Fruit fly (Drosophila melanogaster) whole organism, embryonic: ENCODE measurements around the gene mxt.
A peak's percentile ranks its signal among the peaks of the same experiment; 100 is the strongest.

Experiments used
- Bgb ChIP-seq: fragments of 200-800 bp; sonication (Bioruptor generic); IDR thresholded peaks from 2 replicates; pipeline ENCODE4 v1.3.6; 2022; ENCODE audit warnings: missing biosample characterization, missing genetic modification characterization; ENCODE audit not compliant: partially characterized antibody
- CG12391 ChIP-seq: fragments of 200-800 bp; sonication (Bioruptor generic); optimal IDR thresholded peaks from 3 replicates; lab custom pipeline; 2018; ENCODE audit warnings: missing biosample characterization, mild to moderate bottlenecking, missing genetic modification characterization, moderate library complexity
- CG12659 ChIP-seq: fragments of 200-800 bp; sonication (Bioruptor generic); optimal IDR thresholded peaks from 3 replicates; lab custom pipeline; 2017; ENCODE audit warnings: mild to moderate bottlenecking, missing biosample characterization, missing genetic modification reagents, missing genetic modification characterization
- CG14710 ChIP-seq: fragments of 200-800 bp; sonication (Bioruptor generic); optimal IDR thresholded peaks from 3 replicates; lab custom pipeline; 2019; ENCODE audit warnings: missing biosample characterization, mild to moderate bottlenecking, missing genetic modification characterization, moderate library complexity
- CG15696 ChIP-seq: fragments of 200-800 bp; sonication (Bioruptor generic); optimal IDR thresholded peaks from 2 replicates; lab custom pipeline; 2019; ENCODE audit warnings: missing biosample characterization, mild to moderate bottlenecking, missing genetic modification characterization, moderate library complexity
- CG16813 ChIP-seq: fragments of 200-800 bp; sonication (Bioruptor generic); IDR thresholded peaks from 3 replicates; pipeline ENCODE4 v1.3.6; 2022; ENCODE audit warnings: missing biosample characterization, missing genetic modification characterization; ENCODE audit not compliant: partially characterized antibody
- CG18262 ChIP-seq: fragments of 200-800 bp; optimal IDR thresholded peaks from 3 replicates; lab custom pipeline; 2019; ENCODE audit warnings: missing biosample characterization, mild to moderate bottlenecking, missing genetic modification characterization, moderate library complexity
- CG2712 ChIP-seq: fragments of 200-800 bp; optimal IDR thresholded peaks from 3 replicates; lab custom pipeline; 2019; ENCODE audit warnings: missing biosample characterization, mild to moderate bottlenecking, missing genetic modification characterization, moderate library complexity
- CG30403 ChIP-seq: fragments of 200-800 bp; sonication (Bioruptor generic); optimal IDR thresholded peaks from 3 replicates; lab custom pipeline; 2016; ENCODE audit warnings: missing biosample characterization, missing genetic modification characterization
- CG3065 ChIP-seq: fragments of 200-800 bp; sonication (Bioruptor generic); optimal IDR thresholded peaks from 2 replicates; lab custom pipeline; 2016; ENCODE audit warnings: missing biosample characterization, missing genetic modification characterization
- CG34224 ChIP-seq: fragments of 200-800 bp; sonication (Bioruptor generic); IDR thresholded peaks from 3 replicates; pipeline ENCODE4 v1.3.6; 2022; ENCODE audit warnings: missing biosample characterization, missing genetic modification characterization; ENCODE audit not compliant: partially characterized antibody
- CG3838 ChIP-seq: fragments of 200-800 bp; sonication (Bioruptor generic); optimal IDR thresholded peaks from 3 replicates; lab custom pipeline; 2016; ENCODE audit warnings: missing biosample characterization, missing genetic modification characterization
- CG42726 ChIP-seq: fragments of 200-800 bp; sonication (Bioruptor generic); IDR thresholded peaks from 2 replicates; pipeline ENCODE4 v1.3.6; 2022; ENCODE audit warnings: missing biosample characterization, missing genetic modification characterization; ENCODE audit not compliant: partially characterized antibody
- CG4424 ChIP-seq: fragments of 200-800 bp; sonication (Bioruptor generic); optimal IDR thresholded peaks from 3 replicates; lab custom pipeline; 2016; ENCODE audit warnings: missing biosample characterization, missing genetic modification characterization
- CG6791 ChIP-seq: fragments of 200-800 bp; sonication (Bioruptor generic); IDR thresholded peaks from 3 replicates; pipeline ENCODE4 v1.3.6; 2022; ENCODE audit warnings: missing biosample characterization, missing genetic modification characterization; ENCODE audit not compliant: partially characterized antibody
- CG8290 ChIP-seq, 3 experiments: fragments of 200-800 bp; sonication (Bioruptor generic); optimal IDR thresholded peaks; 2 replicates each; lab custom pipeline; 2016 to 2019; ENCODE audit warnings: missing biosample characterization in 3 of 3, missing genetic modification characterization in 3 of 3, mild to moderate bottlenecking in 2 of 3, moderate library complexity in 1 of 3
- CG8924 ChIP-seq: fragments of 200-800 bp; optimal IDR thresholded peaks from 3 replicates; lab custom pipeline; 2019; ENCODE audit warnings: missing biosample characterization, mild to moderate bottlenecking, missing genetic modification characterization, moderate library complexity
- Dll ChIP-seq: fragments of 200-800 bp; sonication (Bioruptor generic); IDR thresholded peaks from 4 replicates; pipeline ENCODE4 v1.3.6; 2022; ENCODE audit warnings: missing biosample characterization, missing genetic modification characterization; ENCODE audit not compliant: partially characterized antibody
- Doc3 ChIP-seq: fragments of 200-800 bp; sonication (Bioruptor generic); IDR thresholded peaks from 3 replicates; pipeline ENCODE4 v1.3.6; 2022; ENCODE audit warnings: missing biosample characterization, missing genetic modification characterization; ENCODE audit not compliant: partially characterized antibody
- Elba2 ChIP-seq: fragments of 200-800 bp; sonication (Bioruptor generic); optimal IDR thresholded peaks from 3 replicates; lab custom pipeline; 2016; ENCODE audit warnings: missing biosample characterization, missing genetic modification characterization
- Ets65A ChIP-seq: fragments of 200-800 bp; sonication (Bioruptor generic); peaks from one replicate; lab custom pipeline; 2016; ENCODE audit warnings: missing biosample characterization, missing genetic modification characterization
- Ets97D ChIP-seq: fragments of 200-800 bp; sonication (Bioruptor generic); optimal IDR thresholded peaks from 3 replicates; lab custom pipeline; 2016; ENCODE audit warnings: missing biosample characterization, missing genetic modification characterization
- Jarid2 ChIP-seq: fragments of 200-800 bp; sonication (Bioruptor generic); optimal IDR thresholded peaks from 3 replicates; lab custom pipeline; 2017; ENCODE audit warnings: mild to moderate bottlenecking, missing biosample characterization, missing genetic modification reagents, missing genetic modification characterization
- Lpt ChIP-seq: fragments of >200 bp; optimal IDR thresholded peaks from 2 replicates; lab custom pipeline; 2018; ENCODE audit warnings: missing biosample characterization, missing genetic modification characterization
- Myb ChIP-seq: fragments of 200-800 bp; sonication (Bioruptor generic); optimal IDR thresholded peaks from 2 replicates; lab custom pipeline; 2016; ENCODE audit warnings: missing biosample characterization, missing genetic modification characterization
- Nf-YC ChIP-seq: fragments of 200-800 bp; optimal IDR thresholded peaks from 3 replicates; lab custom pipeline; 2019; ENCODE audit warnings: missing biosample characterization, mild to moderate bottlenecking, missing genetic modification characterization, moderate library complexity
- Poxn ChIP-seq: fragments of 200-800 bp; sonication (Bioruptor generic); IDR thresholded peaks from 2 replicates; pipeline ENCODE4 v1.3.6; 2022; ENCODE audit warnings: missing biosample characterization, missing genetic modification characterization
- Scr ChIP-seq: fragments of 200-800 bp; sonication (Bioruptor generic); IDR thresholded peaks from 2 replicates; pipeline ENCODE4 v1.3.6; 2022; ENCODE audit warnings: missing biosample characterization, missing genetic modification characterization; ENCODE audit not compliant: partially characterized antibody
- Spps ChIP-seq: fragments of 200-800 bp; sonication (Bioruptor generic); optimal IDR thresholded peaks from 2 replicates; lab custom pipeline; 2018; ENCODE audit warnings: missing biosample characterization, mild to moderate bottlenecking, missing genetic modification characterization
- Sry-δ ChIP-seq: fragments of 200-800 bp; sonication (Bioruptor generic); optimal IDR thresholded peaks from 2 replicates; lab custom pipeline; 2016; ENCODE audit warnings: missing biosample characterization, missing genetic modification characterization
- ato ChIP-seq: fragments of 200-800 bp; sonication (Bioruptor generic); IDR thresholded peaks from 2 replicates; pipeline ENCODE4 v1.3.6; 2022; ENCODE audit warnings: missing biosample characterization, missing genetic modification characterization; ENCODE audit not compliant: partially characterized antibody
- az2 ChIP-seq: fragments of 200-800 bp; sonication (Bioruptor generic); optimal IDR thresholded peaks from 3 replicates; lab custom pipeline; 2016; ENCODE audit warnings: missing biosample characterization, missing genetic modification characterization
- bowl ChIP-seq: fragments of 200-800 bp; sonication (Bioruptor generic); IDR thresholded peaks from 2 replicates; pipeline ENCODE4 v1.3.6; 2022; ENCODE audit warnings: missing biosample characterization, missing genetic modification characterization
- ems ChIP-seq: fragments of 200-800 bp; sonication (Bioruptor generic); optimal IDR thresholded peaks from 3 replicates; lab custom pipeline; 2016; ENCODE audit warnings: missing biosample characterization, missing genetic modification characterization
- ftz-f1 ChIP-seq: fragments of 200-800 bp; sonication (Bioruptor generic); optimal IDR thresholded peaks from 2 replicates; lab custom pipeline; 2016; ENCODE audit warnings: missing biosample characterization, missing genetic modification characterization
- hbn ChIP-seq: fragments of 200-800 bp; sonication (Bioruptor generic); IDR thresholded peaks from 2 replicates; pipeline ENCODE4 v1.3.6; 2022; ENCODE audit warnings: missing biosample characterization, missing genetic modification characterization; ENCODE audit not compliant: partially characterized antibody
- kah ChIP-seq: fragments of 200-800 bp; sonication (Bioruptor generic); optimal IDR thresholded peaks from 2 replicates; lab custom pipeline; 2018; ENCODE audit warnings: missing biosample characterization, mild to moderate bottlenecking, missing genetic modification characterization
- knrl ChIP-seq: fragments of 200-800 bp; sonication (Bioruptor generic); IDR thresholded peaks from 3 replicates; pipeline ENCODE4 v1.3.6; 2022; ENCODE audit warnings: missing biosample characterization, missing genetic modification characterization; ENCODE audit not compliant: partially characterized antibody
- lilli ChIP-seq: fragments of 200-800 bp; sonication (Bioruptor generic); optimal IDR thresholded peaks from 3 replicates; lab custom pipeline; 2016; ENCODE audit warnings: missing biosample characterization, missing genetic modification characterization
- mld ChIP-seq: fragments of 200-800 bp; sonication (Bioruptor generic); IDR thresholded peaks from 3 replicates; pipeline ENCODE4 v1.3.6; 2022; ENCODE audit warnings: missing biosample characterization, missing genetic modification characterization; ENCODE audit not compliant: partially characterized antibody
- nerfin-2 ChIP-seq: fragments of 200-800 bp; sonication (Bioruptor generic); IDR thresholded peaks from 2 replicates; pipeline ENCODE4 v1.3.6; 2022; ENCODE audit warnings: missing biosample characterization, missing genetic modification characterization; ENCODE audit not compliant: partially characterized antibody
- odd ChIP-seq: fragments of 200-800 bp; sonication (Bioruptor generic); optimal IDR thresholded peaks from 2 replicates; lab custom pipeline; 2017; ENCODE audit warnings: missing biosample characterization, mild to moderate bottlenecking, missing genetic modification characterization
- p53 ChIP-seq: fragments of 200-800 bp; sonication (Bioruptor generic); optimal IDR thresholded peaks from 2 replicates; lab custom pipeline; 2016; ENCODE audit warnings: missing biosample characterization, missing genetic modification characterization
- pzg ChIP-seq: fragments of 200-800 bp; sonication (Bioruptor generic); optimal IDR thresholded peaks from 3 replicates; lab custom pipeline; 2018; ENCODE audit warnings: missing biosample characterization, mild to moderate bottlenecking, missing genetic modification characterization, moderate library complexity
- sens ChIP-seq: fragments of 200-800 bp; sonication (Bioruptor generic); peaks from one replicate; lab custom pipeline; 2016; ENCODE audit warnings: missing biosample characterization, missing genetic modification characterization
- sna ChIP-seq: fragments of 200-800 bp; sonication (Bioruptor generic); IDR thresholded peaks from 2 replicates; pipeline ENCODE4 v1.3.6; 2022; ENCODE audit warnings: missing biosample characterization, missing genetic modification characterization; ENCODE audit not compliant: partially characterized antibody
- stwl ChIP-seq: fragments of 200-800 bp; sonication (Bioruptor generic); optimal IDR thresholded peaks from 3 replicates; lab custom pipeline; 2018; ENCODE audit warnings: missing biosample characterization, mild to moderate bottlenecking, missing genetic modification characterization, moderate library complexity
- tap ChIP-seq: fragments of 200-800 bp; optimal IDR thresholded peaks from 3 replicates; lab custom pipeline; 2019; ENCODE audit warnings: missing biosample characterization, mild to moderate bottlenecking, missing genetic modification characterization, moderate library complexity
- tna ChIP-seq: fragments of 200-800 bp; sonication (Bioruptor generic); IDR thresholded peaks from 2 replicates; pipeline ENCODE4 v1.3.6; 2022; ENCODE audit warnings: missing biosample characterization, missing genetic modification characterization; ENCODE audit not compliant: partially characterized antibody

Gene mxt

DNA sequence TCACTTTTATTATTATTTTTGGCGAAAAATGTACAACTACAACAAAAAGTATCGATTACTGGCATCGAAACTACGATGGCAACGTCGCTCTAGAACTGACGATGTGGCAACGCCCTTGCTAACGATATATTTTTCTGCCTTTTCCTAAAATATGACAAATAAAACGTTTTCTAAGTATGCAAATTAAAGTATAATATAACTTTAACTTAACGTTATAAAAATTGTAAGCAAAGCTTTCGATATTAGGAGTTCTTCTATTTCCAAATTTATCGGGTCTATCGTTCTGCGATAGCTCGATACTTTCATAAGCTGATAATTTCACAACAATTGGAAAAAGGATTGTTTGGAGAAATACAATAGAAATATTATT, 35.9 kb upstream of the mxt start, which contains the start of the genes Cf2 and CG3008 (continued):
- TF ChIP-seq lilli, result peak; percentile 9
- peak; percentile 72 for TF ChIP-seq Ets97D
- TF ChIP-seq CG8924 (tag; lab: Kevin White, UChicago), result peak; percentile 64
- peak; percentile 52; the same call in 1 of the 3 replicates for TF ChIP-seq mld (GFP tag; lab: Robert Waterston, UW)
- TF ChIP-seq CG6791 (GFP tag; lab: Robert Waterston, UW), result peak; percentile 77
- TF ChIP-seq knrl, result peak; percentile 90
- TF ChIP-seq Spps (tag; lab: Kevin White, UChicago), result no peak
- TF ChIP-seq Dll (GFP tag; lab: Robert Waterston, UW), result peak; percentile 90
- peak; percentile 82 for TF ChIP-seq CG34224 (GFP tag; lab: Robert Waterston, UW)
- TF ChIP-seq CG8290 (GFP tag; optimal IDR thresholded peaks at IDR 0.05; lab: Kevin White, UChicago), result peak; percentile 14
- no peak for TF ChIP-seq CG8290 (tag; optimal IDR thresholded peaks at IDR 0.05; lab: Kevin White, UChicago)
- peak; percentile 25 for TF ChIP-seq Nf-YC
- peak; percentile 60; the same call in 1 of the 2 replicates for TF ChIP-seq hbn (GFP tag; lab: Robert Waterston, UW)
- peak; percentile 67 for TF ChIP-seq stwl
- no peak for TF ChIP-seq Lpt
- TF ChIP-seq Ets65A, result peak; percentile 66
- TF ChIP-seq CG42726, result peak; percentile 42; the same call in 1 of the 2 replicates
- peak; percentile 65 for TF ChIP-seq CG12659 (GFP tag; lab: Kevin White, UChicago)
- peak; percentile 87 for TF ChIP-seq Bgb (GFP tag; lab: Robert Waterston, UW)
- no peak for TF ChIP-seq CG3838 (GFP tag; lab: Kevin White, UChicago)
- no peak for TF ChIP-seq tap (tag; lab: Kevin White, UChicago)
- peak; percentile 12 for TF ChIP-seq ems (GFP tag; lab: Kevin White, UChicago)
- peak; percentile 78 for TF ChIP-seq pzg (GFP tag; lab: Kevin White, UChicago)
- TF ChIP-seq Jarid2 (GFP tag; lab: Kevin White, UChicago), result no peak
- peak; percentile 90 for TF ChIP-seq Scr (GFP tag; lab: Robert Waterston, UW)
- TF ChIP-seq ftz-f1 (GFP tag; lab: Kevin White, UChicago), result peak; percentile 35
- peak; percentile 70; the same call in 1 of the 2 replicates for TF ChIP-seq tna (GFP tag; lab: Robert Waterston, UW)
- peak; percentile 19 for TF ChIP-seq CG30403 (GFP tag; lab: Kevin White, UChicago)
- TF ChIP-seq Myb (GFP tag; lab: Kevin White, UChicago), result peak; percentile 33
- TF ChIP-seq sna (GFP tag; lab: Robert Waterston, UW), result peak; percentile 71; the same call in 1 of the 2 replicates
- peak; percentile 33 for TF ChIP-seq CG2712
- TF ChIP-seq p53 (GFP tag; lab: Kevin White, UChicago), result no peak
- peak; percentile 60 for TF ChIP-seq ato (GFP tag; lab: Robert Waterston, UW)
- peak; percentile 75 for TF ChIP-seq nerfin-2 (GFP tag; lab: Robert Waterston, UW)
- TF ChIP-seq Poxn (GFP tag; lab: Robert Waterston, UW), result no peak
- TF ChIP-seq CG3065, result no peak
- TF ChIP-seq Sry-δ (GFP tag; lab: Kevin White, UChicago), result peak; percentile 93
- TF ChIP-seq odd (GFP tag; lab: Kevin White, UChicago), result no peak
- TF ChIP-seq Doc3, result peak; percentile 79
- TF ChIP-seq CG4424 (GFP tag; lab: Kevin White, UChicago), result peak; percentile 3
- TF ChIP-seq Elba2 (GFP tag; lab: Kevin White, UChicago), result peak; percentile 45
- TF ChIP-seq az2, result no peak
- peak; percentile 40 for TF ChIP-seq CG12391 (tag; lab: Kevin White, UChicago)
- TF ChIP-seq kah (GFP tag; lab: Kevin White, UChicago), result no peak
- peak; percentile 12 for TF ChIP-seq CG18262
- peak; percentile 87 for TF ChIP-seq sens (GFP tag; lab: Kevin White, UChicago)
- peak; percentile 89 for TF ChIP-seq CG16813 (GFP tag; lab: Robert Waterston, UW)
- TF ChIP-seq CG15696, result no peak
- peak; percentile 74 for TF ChIP-seq CG14710 (tag; lab: Kevin White, UChicago)
- no peak for TF ChIP-seq bowl (GFP tag; lab: Robert Waterston, UW)
